Fruit fly (Drosophila melanogaster): ENCODE results near the gene CG32572.
A peak's percentile ranks its signal among the peaks of the same experiment; 100 is the strongest.

CG32572 gene

dm6 chrX:16764955-16765354, 44.0 kb downstream of the CG32572 start (continued):
- 0 out of 2 replicates have a peak, but pooled peaks have one; percentile 21 for TF ChIP-seq Ada2b (GFP tag; IDR thresholded peaks at IDR 0.05)
- peak; percentile 76 for TF ChIP-seq sens (GFP tag)
- no peak for TF ChIP-seq H15 (GFP tag; IDR thresholded peaks at IDR 0.05)
- peak; percentile 35; the same call in 1 of the 2 replicates for TF ChIP-seq CG31441 (GFP tag; IDR thresholded peaks at IDR 0.05)

DNA sequence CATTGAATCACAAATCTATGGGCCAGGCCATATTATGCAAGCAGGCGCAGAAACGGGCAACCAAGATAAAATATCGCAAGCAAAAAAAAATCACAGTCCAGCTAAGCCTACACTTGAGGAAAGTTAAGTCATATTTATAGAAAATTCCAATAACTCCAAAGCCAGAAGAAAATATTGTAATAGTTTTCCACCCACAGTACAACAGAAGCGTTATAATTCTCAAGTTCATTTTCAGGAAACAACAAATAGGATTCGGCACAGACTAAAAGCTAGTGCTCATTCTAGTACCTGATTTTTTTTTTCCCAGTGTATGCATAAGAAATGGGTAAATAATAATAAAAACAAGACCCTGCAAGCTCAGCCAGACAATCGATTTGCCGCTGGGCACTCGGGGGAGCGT, 44.8 kb downstream of the CG32572 start:
- TF ChIP-seq Pdp1 (GFP tag; optimal IDR thresholded peaks at IDR 0.05) (peak in 1 of 2 experiments; percentile 4), nerfin-2 (GFP tag; IDR thresholded peaks at IDR 0.05; ENCODE audit: partially characterized antibody) (no peak), CG11504 (tag; optimal IDR thresholded peaks at IDR 0.05) (peak; percentile 23), Chrac-16 (GFP tag; optimal IDR thresholded peaks at IDR 0.05) (no peak), Drgx (GFP tag; IDR thresholded peaks at IDR 0.05) (peak; percentile 39; the same call in 1 of the 2 replicates), Hr51 (GFP tag; optimal IDR thresholded peaks at IDR 0.05) (peak in 1 of 2 experiments; percentile 14), sens (GFP tag) (peak; percentile 43), repo (GFP tag; optimal IDR thresholded peaks at IDR 0.05) (no peak), HLH4C (GFP tag; IDR thresholded peaks at IDR 0.05; ENCODE audit: partially characterized antibody) (no peak), gem (tag; optimal IDR thresholded peaks at IDR 0.05) (peak; percentile 28), bbx (GFP tag; IDR thresholded peaks at IDR 0.05; ENCODE audit: partially characterized antibody) (no peak), Sox102F (GFP tag; optimal IDR thresholded peaks at IDR 0.05) (peak; percentile 8)

- TF ChIP-seq CG14965 (GFP tag; optimal IDR thresholded peaks at IDR 0.05; ENCODE audit: borderline replicate concordance) (no peak), CG6175 (GFP tag; IDR thresholded peaks at IDR 0.05) (peak; percentile 71; the same call in 2 of the 3 replicates), sr (GFP tag; IDR thresholded peaks at IDR 0.05) (peak; percentile 99), nau (GFP tag; optimal IDR thresholded peaks at IDR 0.05) (no peak), CG1832 (GFP tag; optimal IDR thresholded peaks at IDR 0.05) (peak; percentile 66), Pdp1 (GFP tag; optimal IDR thresholded peaks at IDR 0.05) (peak in 1 of 2 experiments; percentile 16), CG8290 (GFP tag; optimal IDR thresholded peaks at IDR 0.05) (no peak), CG8290 (tag; optimal IDR thresholded peaks at IDR 0.05) (peak; percentile 50 to 69), Nf-YC (tag; optimal IDR thresholded peaks at IDR 0.05) (peak; percentile 21), CG10321 (GFP tag; IDR thresholded peaks at IDR 0.05) (peak; percentile 89), slbo (GFP tag; IDR thresholded peaks at IDR 0.05) (peak; percentile 20; the same call in 1 of the 2 replicates), Ssrp (tag; optimal IDR thresholded peaks at IDR 0.05) (no peak), Hr78 (GFP tag; optimal IDR thresholded peaks at IDR 0.05) (peak in 1 of 2 experiments; percentile 91), ftz-f1 (GFP tag; optimal IDR thresholded peaks at IDR 0.05) (peak; percentile 96), sd (tag; optimal IDR thresholded peaks at IDR 0.05) (peak; percentile 19), CG17612 (GFP tag; IDR thresholded peaks at IDR 0.05) (peak; percentile 96), CG6791 (GFP tag; IDR thresholded peaks at IDR 0.05; ENCODE audit: partially characterized antibody) (no peak), cwo (GFP tag; optimal IDR thresholded peaks at IDR 0.05) (peak; percentile 26), CG2199 (GFP tag; IDR thresholded peaks at IDR 0.05) (0 out of 3 replicates have a peak, but pooled peaks have one; percentile 19), Atf3 (GFP tag; optimal IDR thresholded peaks at IDR 0.05) (peak; percentile 47), NC2α (GFP tag; optimal IDR thresholded peaks at IDR 0.05) (no peak), CG10543 (GFP tag; optimal IDR thresholded peaks at IDR 0.05) (peak; percentile 38), Med (GFP tag) (peak; percentile 42), CG14710 (tag; optimal IDR thresholded peaks at IDR 0.05) (no peak), CG12769 (tag; optimal IDR thresholded peaks at IDR 0.05) (peak; percentile 54), ci (GFP tag; IDR thresholded peaks at IDR 0.05) (peak; percentile 50; the same call in 1 of the 3 replicates), chinmo (GFP tag; IDR thresholded peaks at IDR 0.05; ENCODE audit: partially characterized antibody) (peak; percentile 82; the same call in 3 of the 4 replicates)
Observed at dm6 chrX:16766868-16767431, 46.0 kb downstream of the CG32572 start.
